Worm (Caenorhabditis elegans) whole organism, mixed stage, embryonic: ENCODE data around the gene T05C12.4.
A peak's percentile ranks its signal among the peaks of the same experiment; 100 is the strongest.

Experiments used
- M03D4.4 ChIP-seq: sonication (generic microtip); optimal IDR thresholded peaks from 2 replicates; lab custom pipeline; 2017; ENCODE audit warnings: mild to moderate bottlenecking, missing genetic modification characterization, missing compliant biosample characterization
- bed-3 ChIP-seq: fragments of 200-800 bp; sonication (Bioruptor generic); optimal IDR thresholded peaks from 3 replicates; lab custom pipeline; 2018; ENCODE audit warnings: mild to moderate bottlenecking, missing genetic modification characterization, moderate library complexity, missing compliant biosample characterization
- blmp-1 ChIP-seq: fragments of 150-350 bp; optimal IDR thresholded peaks from 2 replicates; lab custom pipeline; 2014; ENCODE audit warnings: missing biosample characterization, missing genetic modification characterization
- ceh-39 ChIP-seq: fragments of 150-350 bp; optimal IDR thresholded peaks from 2 replicates; lab custom pipeline; 2014; ENCODE audit warnings: missing biosample characterization, missing genetic modification characterization
- ceh-43 ChIP-seq: fragments of 200-800 bp; sonication (Bioruptor generic); optimal IDR thresholded peaks from 2 replicates; lab custom pipeline; 2018; ENCODE audit warnings: mild to moderate bottlenecking, missing genetic modification characterization, moderate library complexity, missing compliant biosample characterization
- ceh-83 ChIP-seq: fragments of 200-800 bp; sonication (Bioruptor generic); optimal IDR thresholded peaks from 2 replicates; lab custom pipeline; 2018; ENCODE audit warnings: mild to moderate bottlenecking, missing genetic modification characterization, missing compliant biosample characterization
- ces-1 ChIP-seq: fragments of 150-350 bp; optimal IDR thresholded peaks from 2 replicates; lab custom pipeline; 2014; ENCODE audit warnings: missing biosample characterization, missing genetic modification reagents, missing genetic modification characterization
- drap-1 ChIP-seq: fragments of 200-800 bp; sonication (Bioruptor generic); optimal IDR thresholded peaks from 3 replicates; lab custom pipeline; 2018; ENCODE audit warnings: mild to moderate bottlenecking, missing genetic modification characterization, missing compliant biosample characterization
- elt-1 ChIP-seq: sonication (generic microtip); optimal IDR thresholded peaks from 2 replicates; lab custom pipeline; 2017; ENCODE audit warnings: missing genetic modification characterization, mild to moderate bottlenecking, missing compliant biosample characterization, antibody characterized with exemption, moderate library complexity, borderline replicate concordance; ENCODE audit not compliant: insufficient read depth
- elt-3 ChIP-seq: fragments of 150-350 bp; optimal IDR thresholded peaks from 2 replicates; lab custom pipeline; 2014; ENCODE audit warnings: missing biosample characterization, missing genetic modification characterization
- flh-1 ChIP-seq: fragments of 200-800 bp; sonication (Bioruptor generic); optimal IDR thresholded peaks from 2 replicates; lab custom pipeline; 2018; ENCODE audit warnings: mild to moderate bottlenecking, missing genetic modification characterization, moderate library complexity, missing compliant biosample characterization
- hlh-1 ChIP-seq: fragments of 150-350 bp; optimal IDR thresholded peaks from 2 replicates; lab custom pipeline; 2014; ENCODE audit warnings: missing biosample characterization, missing genetic modification reagents, missing genetic modification characterization
- lin-13 ChIP-seq: fragments of 150-350 bp; optimal IDR thresholded peaks from 2 replicates; lab custom pipeline; 2014; ENCODE audit warnings: missing biosample characterization, missing genetic modification characterization
- lin-32 ChIP-seq: fragments of 200-800 bp; sonication (Bioruptor generic); optimal IDR thresholded peaks from 2 replicates; lab custom pipeline; 2018; ENCODE audit warnings: mild to moderate bottlenecking, missing genetic modification characterization, missing compliant biosample characterization
- lsy-2 ChIP-seq: fragments of 150-350 bp; optimal IDR thresholded peaks from 2 replicates; lab custom pipeline; 2014; ENCODE audit warnings: missing biosample characterization, missing genetic modification characterization
- mab-5 ChIP-seq: fragments of 150-350 bp; optimal IDR thresholded peaks from 2 replicates; lab custom pipeline; 2014; ENCODE audit warnings: missing biosample characterization, missing genetic modification characterization
- mep-1 ChIP-seq: fragments of 150-350 bp; optimal IDR thresholded peaks from 2 replicates; lab custom pipeline; 2017; ENCODE audit warnings: missing biosample characterization, missing genetic modification reagents, missing genetic modification characterization, inconsistent platforms
- mls-2 ChIP-seq: sonication (generic microtip); optimal IDR thresholded peaks from 2 replicates; lab custom pipeline; 2016; ENCODE audit warnings: mild to moderate bottlenecking, missing genetic modification characterization, moderate library complexity, missing compliant biosample characterization
- nhr-12 ChIP-seq: fragments of 150-350 bp; optimal IDR thresholded peaks from 2 replicates; lab custom pipeline; 2014; ENCODE audit warnings: missing biosample characterization, missing genetic modification characterization
- nhr-2 ChIP-seq: fragments of 150-350 bp; optimal IDR thresholded peaks from 2 replicates; lab custom pipeline; 2014; ENCODE audit warnings: missing biosample characterization, missing genetic modification characterization
- nhr-237 ChIP-seq: fragments of 150-350 bp; optimal IDR thresholded peaks from 2 replicates; lab custom pipeline; 2014; ENCODE audit warnings: missing biosample characterization, missing genetic modification characterization
- nhr-28 ChIP-seq: fragments of 150-350 bp; optimal IDR thresholded peaks from 2 replicates; lab custom pipeline; 2014; ENCODE audit warnings: missing biosample characterization, missing genetic modification characterization
- nhr-76 ChIP-seq: sonication (generic microtip); optimal IDR thresholded peaks from 2 replicates; lab custom pipeline; 2017; ENCODE audit warnings: missing biosample characterization, missing genetic modification characterization
- pha-4 ChIP-seq: fragments of 150-350 bp; optimal IDR thresholded peaks from 2 replicates; lab custom pipeline; 2018; ENCODE audit warnings: missing biosample characterization, missing genetic modification reagents, missing genetic modification characterization
- sem-2 ChIP-seq: fragments of 200-800 bp; sonication (Bioruptor generic); optimal IDR thresholded peaks from 2 replicates; lab custom pipeline; 2018; ENCODE audit warnings: mild to moderate bottlenecking, missing genetic modification characterization, missing compliant biosample characterization
- sptf-1 ChIP-seq: sonication (generic microtip); optimal IDR thresholded peaks from 2 replicates; lab custom pipeline; 2017; ENCODE audit warnings: mild to moderate bottlenecking, missing genetic modification characterization, moderate library complexity, missing compliant biosample characterization
- tbx-8 ChIP-seq: fragments of 200-800 bp; sonication (Bioruptor generic); optimal IDR thresholded peaks from 2 replicates; lab custom pipeline; 2018; ENCODE audit warnings: mild to moderate bottlenecking, missing genetic modification characterization, moderate library complexity, missing compliant biosample characterization
- unc-120 ChIP-seq: sonication (generic microtip); optimal IDR thresholded peaks from 2 replicates; lab custom pipeline; 2017; ENCODE audit warnings: missing genetic modification characterization, missing compliant biosample characterization; ENCODE audit not compliant: poor library complexity, severe bottlenecking
- unc-39 ChIP-seq: fragments of 150-350 bp; optimal IDR thresholded peaks from 2 replicates; lab custom pipeline; 2014; ENCODE audit warnings: missing biosample characterization, missing genetic modification characterization
- unc-62 ChIP-seq: fragments of 150-350 bp; optimal IDR thresholded peaks from 2 replicates; lab custom pipeline; 2014; ENCODE audit warnings: missing biosample characterization, missing genetic modification reagents, missing genetic modification characterization
- zip-8 ChIP-seq: fragments of 150-350 bp; optimal IDR thresholded peaks from 2 replicates; lab custom pipeline; 2014; ENCODE audit warnings: missing biosample characterization, missing genetic modification characterization

The T05C12.4 gene

ce11 chrII:8218266-8218665, 38.1 kb upstream of the T05C12.4 start:
- TF ChIP-seq pha-4 = no peak
- TF ChIP-seq flh-1 (GFP tag; lab: Kevin White, UChicago) = no peak
- no peak for TF ChIP-seq elt-1 (tag; lab: Kevin White, UChicago)
- TF ChIP-seq unc-39 (tag; lab: Kevin White, UChicago) = no peak
- no peak for TF ChIP-seq nhr-2 (tag; lab: Kevin White, UChicago)
- no peak for TF ChIP-seq nhr-28
- no peak for TF ChIP-seq bed-3 (GFP tag; lab: Kevin White, UChicago)
- no peak for TF ChIP-seq mls-2 (tag; lab: Kevin White, UChicago)
- TF ChIP-seq lin-32 (GFP tag; lab: Kevin White, UChicago) = no peak

- TF ChIP-seq M03D4.4 (tag; lab: Kevin White, UChicago) = no peak
- TF ChIP-seq mls-2 (tag; lab: Kevin White, UChicago) = no peak
- no peak for TF ChIP-seq nhr-12 (tag; lab: Kevin White, UChicago)
- no peak for TF ChIP-seq unc-39 (tag; lab: Kevin White, UChicago)
- TF ChIP-seq nhr-76 (tag; lab: Kevin White, UChicago) = no peak
- TF ChIP-seq lsy-2 (tag; lab: Kevin White, UChicago) = no peak
- TF ChIP-seq elt-3 (tag; lab: Kevin White, UChicago) = no peak
- TF ChIP-seq bed-3 (GFP tag; lab: Kevin White, UChicago) = no peak
- no peak for TF ChIP-seq sem-2 (GFP tag; lab: Kevin White, UChicago)
- TF ChIP-seq mab-5 = no peak
- TF ChIP-seq elt-1 (tag; lab: Kevin White, UChicago) = no peak
Observed at ce11 chrII:8216922-8217321, 36.7 kb upstream of the T05C12.4 start, which contains the start of gene ifg-1. TSS of gene ifg-1 (plus strand) at chrII:8217222.

ce11 chrII:8216433-8216832, 36.3 kb upstream of the T05C12.4 start, which contains the start of gene M110.3:
TSS of gene M110.3 (minus strand) at chrII:8216616.
- TF ChIP-seq drap-1 (no peak), sem-2 (GFP tag; lab: Kevin White, UChicago) (no peak), mab-5 (no peak), elt-3 (tag; lab: Kevin White, UChicago) (no peak), pha-4 (peak; percentile 22), nhr-2 (tag; lab: Kevin White, UChicago) (no peak), ceh-83 (GFP tag; lab: Kevin White, UChicago) (no peak), unc-120 (peak; percentile 41), unc-39 (tag; lab: Kevin White, UChicago) (no peak), hlh-1 (tag; lab: Kevin White, UChicago) (peak; percentile 20), nhr-28 (no peak), lsy-2 (tag; lab: Kevin White, UChicago) (peak; percentile 26), nhr-76 (tag; lab: Kevin White, UChicago) (no peak), nhr-12 (tag; lab: Kevin White, UChicago) (no peak), mep-1 (peak; percentile 72), sptf-1 (tag; lab: Kevin White, UChicago) (no peak), mls-2 (tag; lab: Kevin White, UChicago) (no peak), ces-1 (GFP tag; lab: Kevin White, UChicago) (peak; percentile 77), ceh-43 (no peak), bed-3 (GFP tag; lab: Kevin White, UChicago) (no peak), elt-1 (tag; lab: Kevin White, UChicago) (no peak), lin-13 (no peak), ceh-39 (tag; lab: Kevin White, UChicago) (peak; percentile 40), nhr-237 (tag; lab: Kevin White, UChicago) (peak; percentile 49)

- TF ChIP-seq flh-1 (GFP tag; lab: Kevin White, UChicago) = no peak
- no peak for TF ChIP-seq elt-1 (tag; lab: Kevin White, UChicago)
- TF ChIP-seq unc-62 (GFP tag; lab: Kevin White, UChicago) = no peak
- no peak for TF ChIP-seq ceh-43
- no peak for TF ChIP-seq unc-39 (tag; lab: Kevin White, UChicago)
- TF ChIP-seq ces-1 (GFP tag; lab: Kevin White, UChicago) = no peak
- TF ChIP-seq tbx-8 = no peak
- TF ChIP-seq sem-2 (GFP tag; lab: Kevin White, UChicago) = no peak
- no peak for TF ChIP-seq ceh-39 (tag; lab: Kevin White, UChicago)
- TF ChIP-seq zip-8 (tag; lab: Kevin White, UChicago) = no peak
- TF ChIP-seq blmp-1 (tag; lab: Kevin White, UChicago) = no peak
- no peak for TF ChIP-seq lsy-2 (tag; lab: Kevin White, UChicago)
Observed at ce11 chrII:8214367-8214766, 34.2 kb upstream of the T05C12.4 start, which contains the start of gene M110.10. TSS of gene M110.10 (minus strand) at chrII:8214467.
